Worm (Caenorhabditis elegans): ENCODE measurements around the gene srh-154.
"Not testable (repeated sequence)": the region's sequence is repeated elsewhere in the genome, so short reads cannot be mapped to it uniquely, and the experiment has no call there.

srh-154 gene

ce11 chrV:17449836-17450235, 10.3 kb downstream of the srh-154 start:
- TF ChIP-seq ama-1 (optimal IDR thresholded peaks at IDR 0.05): no peak
- TF ChIP-seq lim-7 (GFP tag; IDR thresholded peaks at IDR 0.05): no peak
- no peak for TF ChIP-seq zag-1 (tag; optimal IDR thresholded peaks at IDR 0.05)
- peak; percentile 90 for TF ChIP-seq aha-1 (tag)
- TF ChIP-seq nhr-77 (tag; optimal IDR thresholded peaks at IDR 0.05): no peak
- TF ChIP-seq jun-1 (tag; optimal IDR thresholded peaks at IDR 0.05): no peak
- TF ChIP-seq mxl-3 (GFP tag; optimal IDR thresholded peaks at IDR 0.05): no peak

- peak in 1 of 2 experiments; percentile 17 for TF ChIP-seq unc-62 (GFP tag; optimal IDR thresholded peaks at IDR 0.05 in 1 of 2)
- TF ChIP-seq unc-62 (tag; optimal IDR thresholded peaks at IDR 0.05): not testable (repeated sequence)
These were observed 16.7 kb downstream of the srh-154 start, which contains the start of gene srh-203 for ce11 chrV:17456197-17456596. Gene srh-203, minus strand, starts transcription at chrV:17456297.

ce11 chrV:17458069-17458468, 18.6 kb downstream of the srh-154 start, which contains the start of gene str-200:
Gene str-200, minus strand, starts transcription at chrV:17458169.
- TF ChIP-seq nhr-10 (tag; optimal IDR thresholded peaks at IDR 0.05) (no peak), madf-9 (GFP tag; conservative IDR thresholded peaks at IDR 0.05) (no peak), F37D6.2 (tag; optimal IDR thresholded peaks at IDR 0.05) (no peak), dmd-8 (GFP tag; IDR thresholded peaks at IDR 0.05) (no peak), pqm-1 (tag; optimal IDR thresholded peaks at IDR 0.05) (no peak), ceh-28 (tag; optimal IDR thresholded peaks at IDR 0.05) (no peak), zag-1 (tag; optimal IDR thresholded peaks at IDR 0.05) (no peak), sdz-12 (GFP tag; optimal IDR thresholded peaks at IDR 0.05) (no peak), attf-4 (tag; optimal IDR thresholded peaks at IDR 0.05) (no peak), spr-3 (GFP tag; optimal IDR thresholded peaks at IDR 0.05) (no peak), dve-1 (tag; optimal IDR thresholded peaks at IDR 0.05; ENCODE audit: insufficient read depth) (no peak), Y5F2A.4 (GFP tag; optimal IDR thresholded peaks at IDR 0.05) (no peak), nhr-25 (tag; optimal IDR thresholded peaks at IDR 0.05; ENCODE audit: borderline replicate concordance, insufficient read depth) (no peak), ZK337.2 (GFP tag; IDR thresholded peaks at IDR 0.05) (no peak), lin-15B (tag; optimal IDR thresholded peaks at IDR 0.05) (no peak), fos-1 (tag; optimal IDR thresholded peaks at IDR 0.05) (no peak)

- TF ChIP-seq skn-1 (tag; optimal IDR thresholded peaks at IDR 0.05) (no peak), ceh-62 (tag; optimal IDR thresholded peaks at IDR 0.05) (no peak), lir-3 (tag; optimal IDR thresholded peaks at IDR 0.05) (no peak), daf-8 (GFP tag; IDR thresholded peaks at IDR 0.05) (no peak), dmd-9 (GFP tag; IDR thresholded peaks at IDR 0.05) (no peak), dve-1 (tag; optimal IDR thresholded peaks at IDR 0.05; ENCODE audit: insufficient read depth) (no peak)
These were observed 20.6 kb downstream of the srh-154 start, which contains the start of gene srz-48 for ce11 chrV:17460061-17460460. Gene srz-48, minus strand, starts transcription at chrV:17460161.

ce11 chrV:17464278-17464677, 24.8 kb downstream of the srh-154 start, which contains the start of gene F20E11.7:
Gene F20E11.7, plus strand, starts transcription at chrV:17464578.
- not testable (repeated sequence) for TF ChIP-seq zip-2 (tag; optimal IDR thresholded peaks at IDR 0.05); nhr-10 (tag; optimal IDR thresholded peaks at IDR 0.05); T20F7.1 (GFP tag; optimal IDR thresholded peaks at IDR 0.05)

ce11 chrV:17466751-17467150, 27.2 kb downstream of the srh-154 start, which contains the start of gene srw-72:
Gene srw-72, plus strand, starts transcription at chrV:17467051.
- TF ChIP-seq ceh-32 (tag; optimal IDR thresholded peaks at IDR 0.05; ENCODE audit: poor library complexity) (no peak), ama-1 (optimal IDR thresholded peaks at IDR 0.05) (no peak), F10B5.3 (tag; optimal IDR thresholded peaks at IDR 0.05) (no peak), set-16 (GFP tag; IDR thresholded peaks at IDR 0.05) (no peak), ceh-28 (tag; optimal IDR thresholded peaks at IDR 0.05) (no peak), nhr-102 (tag; optimal IDR thresholded peaks at IDR 0.05) (no peak), Y48G9A.11 (GFP tag; IDR thresholded peaks at IDR 0.05) (no peak), F37D6.2 (tag; optimal IDR thresholded peaks at IDR 0.05) (no peak), lin-15B (tag; optimal IDR thresholded peaks at IDR 0.05) (no peak), nhr-25 (tag; optimal IDR thresholded peaks at IDR 0.05; ENCODE audit: borderline replicate concordance, insufficient read depth) (no peak), nhr-237 (tag; optimal IDR thresholded peaks at IDR 0.05) (no peak), madf-9 (GFP tag; conservative IDR thresholded peaks at IDR 0.05) (no peak), snpc-1.2 (GFP tag; IDR thresholded peaks at IDR 0.05) (no peak)

All from whole organism, L4 larva.